Fruit fly (Drosophila melanogaster) whole organism: ENCODE results near the gene Arp10.

Experiments used
- EcR ChIP-seq, 2 experiments: fragments of >200 bp; optimal IDR thresholded peaks; 2 replicates each; lab custom pipeline; 2017; ENCODE audit warnings: missing biosample characterization in 2 of 2, missing genetic modification characterization in 2 of 2, missing genetic modification reagents in 2 of 2
- pan ChIP-seq: fragments of >200 bp; optimal IDR thresholded peaks from 2 replicates; lab custom pipeline; 2017
- psq ChIP-seq: fragments of >200 bp; optimal IDR thresholded peaks from 2 replicates; lab custom pipeline; 2017

DNA sequence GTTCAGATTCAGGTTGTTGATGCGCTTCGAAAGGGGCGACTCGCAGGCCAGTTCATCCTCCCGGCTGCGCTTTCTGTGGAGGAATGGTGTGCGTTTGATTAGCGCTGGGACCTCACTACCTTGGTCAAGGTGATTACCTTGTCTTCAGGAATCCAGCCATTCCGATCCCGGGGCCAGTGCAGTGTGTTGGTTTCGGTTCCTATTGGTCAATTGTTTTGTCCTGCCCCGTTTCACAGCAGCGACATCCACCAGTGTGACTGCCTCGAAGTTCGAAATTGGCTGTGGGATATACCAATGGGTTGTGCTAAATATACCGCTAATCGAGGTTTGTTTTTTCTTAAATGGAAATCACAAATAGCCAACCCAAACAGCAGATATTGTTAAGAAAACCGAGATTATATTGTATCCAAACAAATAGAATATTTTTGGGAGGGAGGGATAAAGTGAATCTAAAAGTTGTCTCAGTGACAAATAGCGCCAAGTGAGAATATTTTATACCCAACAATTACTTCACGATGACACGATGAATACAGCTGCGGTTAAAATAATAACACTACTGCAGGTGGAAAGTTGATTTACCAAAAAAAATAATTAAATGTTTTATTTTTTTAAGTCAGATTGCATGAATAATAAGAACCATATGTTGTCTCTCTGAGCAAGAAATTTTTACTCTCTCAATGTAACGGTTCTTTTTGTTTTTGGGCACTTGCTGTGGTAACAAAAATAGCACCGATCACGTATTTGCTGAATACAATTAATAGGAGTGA lies 49.0 kb upstream of the Arp10 start, which contains the start of gene CG14229:
- TF ChIP-seq pan (lab: Kevin White, UChicago): no peak
- no peak for TF ChIP-seq EcR (GFP tag; optimal IDR thresholded peaks at IDR 0.05; lab: Kevin White, UChicago)
- no peak for TF ChIP-seq psq (lab: Kevin White, UChicago)
